Worm (Caenorhabditis elegans) whole organism, L3 larva: ENCODE results near the gene swan-2.

Experiments
- ZK546.5 ChIP-seq: sonication (generic microtip); optimal IDR thresholded peaks from 2 replicates; lab custom pipeline; 2017; ENCODE audit warnings: missing biosample characterization, missing genetic modification characterization
- elt-2 ChIP-seq: sonication (generic microtip); optimal IDR thresholded peaks from 2 replicates; lab custom pipeline; 2016; ENCODE audit warnings: missing genetic modification reagents, mild to moderate bottlenecking, missing genetic modification characterization, missing compliant biosample characterization
- mdl-1 ChIP-seq: fragments of 150-350 bp; optimal IDR thresholded peaks from 2 replicates; lab custom pipeline; 2014; ENCODE audit warnings: missing biosample characterization, missing genetic modification characterization
- nfya-1 ChIP-seq: sonication (generic microtip); optimal IDR thresholded peaks from 2 replicates; lab custom pipeline; 2017; ENCODE audit warnings: missing genetic modification characterization, mild to moderate bottlenecking, missing compliant biosample characterization, antibody characterized with exemption, moderate library complexity; ENCODE audit not compliant: insufficient read depth
- pqm-1 ChIP-seq: fragments of 150-350 bp; optimal IDR thresholded peaks from 2 replicates; lab custom pipeline; 2017; ENCODE audit warnings: missing biosample characterization, missing genetic modification characterization, inconsistent platforms

swan-2 gene

ce11 chrV:13751811-13752210, 52.3 kb downstream of the swan-2 start, which contains the start of gene cld-9:
Gene cld-9, minus strand, starts transcription at chrV:13751891.
- TF ChIP-seq mdl-1 (tag; lab: Kevin White, UChicago) = no peak
- no peak for TF ChIP-seq ZK546.5 (tag; lab: Kevin White, UChicago)
- TF ChIP-seq pqm-1 (tag; lab: Kevin White, UChicago) = peak; percentile 40
- TF ChIP-seq nfya-1 (tag; lab: Kevin White, UChicago) = no peak
- peak; percentile 71 for TF ChIP-seq elt-2
